Worm (Caenorhabditis elegans) whole organism, early embryonic: ENCODE results near the gene lin-33.

Experiments used
- B0310.2 ChIP-seq: sonication (generic microtip); optimal IDR thresholded peaks from 2 replicates; lab custom pipeline; 2016; ENCODE audit warnings: mild to moderate bottlenecking, missing genetic modification characterization, missing compliant biosample characterization
- F13C5.2 ChIP-seq: sonication (generic microtip); optimal IDR thresholded peaks from 2 replicates; lab custom pipeline; 2017; ENCODE audit warnings: mild to moderate bottlenecking, missing genetic modification characterization, inconsistent platforms, missing compliant biosample characterization
- aly-1 ChIP-seq: sonication (generic microtip); optimal IDR thresholded peaks from 2 replicates; lab custom pipeline; 2016; ENCODE audit warnings: missing genetic modification characterization, missing compliant biosample characterization
- ama-1 ChIP-seq: fragments of 150-350 bp; optimal IDR thresholded peaks from 2 replicates; lab custom pipeline; 2014
- ceh-13 ChIP-seq: fragments of 200-800 bp; sonication (Bioruptor generic); optimal IDR thresholded peaks from 2 replicates; lab custom pipeline; 2018; ENCODE audit warnings: mild to moderate bottlenecking, missing genetic modification characterization, missing compliant biosample characterization
- ceh-36 ChIP-seq: sonication (generic microtip); optimal IDR thresholded peaks from 2 replicates; lab custom pipeline; 2016; ENCODE audit warnings: missing genetic modification characterization, inconsistent platforms, missing compliant biosample characterization
- ets-7 ChIP-seq: sonication (generic microtip); optimal IDR thresholded peaks from 2 replicates; lab custom pipeline; 2016; ENCODE audit warnings: missing genotype, missing genetic modification characterization, missing compliant biosample characterization
- flt-1 ChIP-seq: fragments of 200-800 bp; sonication (Bioruptor generic); IDR thresholded peaks from 2 replicates; pipeline ENCODE4 v1.3.6; 2022; ENCODE audit warnings: missing genetic modification characterization, missing compliant biosample characterization
- hmbx-1 ChIP-seq: sonication (generic microtip); optimal IDR thresholded peaks from 2 replicates; lab custom pipeline; 2016; ENCODE audit warnings: mild to moderate bottlenecking, missing genetic modification characterization, missing compliant biosample characterization
- hmg-4 ChIP-seq: fragments of 200-800 bp; sonication (Bioruptor generic); optimal IDR thresholded peaks from 2 replicates; lab custom pipeline; 2018; ENCODE audit warnings: mild to moderate bottlenecking, missing genetic modification characterization, missing compliant biosample characterization
- hnd-1 ChIP-seq: sonication (generic microtip); optimal IDR thresholded peaks from 2 replicates; lab custom pipeline; 2016; ENCODE audit warnings: missing genetic modification characterization, missing compliant biosample characterization
- pes-1 ChIP-seq: fragments of 200-800 bp; sonication (Bioruptor generic); IDR thresholded peaks from 2 replicates; pipeline ENCODE4 v1.3.6; 2022; ENCODE audit warnings: missing genetic modification reagents, missing genetic modification characterization, missing compliant biosample characterization
- scrt-1 ChIP-seq: fragments of 200-800 bp; sonication (Bioruptor generic); IDR thresholded peaks from 2 replicates; pipeline ENCODE4 v1.3.6; 2022; ENCODE audit warnings: missing genetic modification characterization, missing compliant biosample characterization
- sea-1 ChIP-seq: fragments of 200-800 bp; sonication (Bioruptor generic); conservative IDR thresholded peaks from 2 replicates; pipeline ENCODE4 v1.3.6; 2022; ENCODE audit warnings: missing genetic modification characterization, missing compliant biosample characterization
- tbx-11 ChIP-seq: fragments of 200-800 bp; sonication (Bioruptor generic); IDR thresholded peaks from 2 replicates; pipeline ENCODE4 v1.3.6; 2022; ENCODE audit warnings: missing genetic modification characterization, missing compliant biosample characterization
- tbx-37 ChIP-seq: fragments of 200-800 bp; sonication (Bioruptor generic); conservative IDR thresholded peaks from 2 replicates; pipeline ENCODE4 v1.3.6; 2022; ENCODE audit warnings: missing genetic modification reagents, missing genetic modification characterization, missing compliant biosample characterization
- tra-4 ChIP-seq: sonication (generic microtip); optimal IDR thresholded peaks from 2 replicates; lab custom pipeline; 2017; ENCODE audit warnings: missing genetic modification characterization, missing compliant biosample characterization

Gene lin-33

DNA sequence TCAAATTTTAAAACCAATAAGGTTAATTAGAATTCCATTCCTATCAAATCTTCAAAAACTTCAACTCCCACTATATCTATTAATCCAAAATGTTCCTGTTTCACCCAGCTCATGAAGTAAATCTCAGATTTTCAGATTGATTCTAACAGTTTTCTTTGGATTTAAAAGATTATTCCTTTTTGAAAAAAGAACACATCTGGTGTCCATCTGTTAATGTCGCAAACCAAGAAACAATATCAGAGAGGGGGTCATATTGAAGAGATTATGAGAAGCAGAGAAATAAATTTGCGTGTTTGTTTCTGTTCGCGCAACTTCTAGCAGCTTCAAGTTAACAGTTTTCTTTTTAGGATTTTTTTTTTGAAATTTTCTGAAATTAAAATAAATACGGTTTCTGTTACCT is 1.5 kb upstream of the lin-33 start:
- TF ChIP-seq hmg-4 (GFP tag; lab: Kevin White, UChicago) (no peak), ama-1 (lab: Kevin White, UChicago) (no peak), hmbx-1 (no peak), tbx-11 (GFP tag; lab: Robert Waterston, UW) (no peak), hnd-1 (tag; lab: Kevin White, UChicago) (no peak), F13C5.2 (no peak), sea-1 (GFP tag; lab: Robert Waterston, UW) (no peak), ceh-36 (no peak), tra-4 (tag; lab: Kevin White, UChicago) (no peak), B0310.2 (tag; lab: Kevin White, UChicago) (no peak), scrt-1 (GFP tag; lab: Robert Waterston, UW) (no peak), pes-1 (no peak), ceh-13 (GFP tag; lab: Kevin White, UChicago) (no peak), aly-1 (tag; lab: Kevin White, UChicago) (no peak), ets-7 (tag; lab: Kevin White, UChicago) (no peak), flt-1 (GFP tag; lab: Robert Waterston, UW) (no peak), tbx-37 (GFP tag; lab: Robert Waterston, UW) (no peak)

ce11 chrIV:5934046-5934445 is 3.6 kb downstream of the lin-33 start, which contains the start of gene H32C10.1:
H32C10.1 (plus strand) TSS chrIV:5934346.
- TF ChIP-seq ama-1 (lab: Kevin White, UChicago) (no peak), ets-7 (tag; lab: Kevin White, UChicago) (no peak), pes-1 (no peak), flt-1 (GFP tag; lab: Robert Waterston, UW) (no peak), B0310.2 (tag; lab: Kevin White, UChicago) (no peak), sea-1 (GFP tag; lab: Robert Waterston, UW) (no peak), tbx-11 (GFP tag; lab: Robert Waterston, UW) (no peak), tra-4 (tag; lab: Kevin White, UChicago) (no peak), scrt-1 (GFP tag; lab: Robert Waterston, UW) (no peak), hmg-4 (GFP tag; lab: Kevin White, UChicago) (no peak), aly-1 (tag; lab: Kevin White, UChicago) (no peak), hmbx-1 (no peak), hnd-1 (tag; lab: Kevin White, UChicago) (no peak), ceh-13 (GFP tag; lab: Kevin White, UChicago) (no peak), ceh-36 (no peak), F13C5.2 (no peak), tbx-37 (GFP tag; lab: Robert Waterston, UW) (no peak)

ce11 chrIV:5937106-5937505 is 6.7 kb downstream of the lin-33 start:
- TF ChIP-seq aly-1 (tag; lab: Kevin White, UChicago) (no peak), sea-1 (GFP tag; lab: Robert Waterston, UW) (no peak), ceh-36 (no peak), pes-1 (no peak), tbx-37 (GFP tag; lab: Robert Waterston, UW) (no peak), ceh-13 (GFP tag; lab: Kevin White, UChicago) (no peak), flt-1 (GFP tag; lab: Robert Waterston, UW) (no peak), scrt-1 (GFP tag; lab: Robert Waterston, UW) (no peak), F13C5.2 (no peak), B0310.2 (tag; lab: Kevin White, UChicago) (no peak), ets-7 (tag; lab: Kevin White, UChicago) (no peak), hnd-1 (tag; lab: Kevin White, UChicago) (no peak)

- TF ChIP-seq hmg-4 (GFP tag; lab: Kevin White, UChicago), result no peak
- TF ChIP-seq ceh-36, result no peak
- no peak for TF ChIP-seq aly-1 (tag; lab: Kevin White, UChicago)
- TF ChIP-seq ceh-13 (GFP tag; lab: Kevin White, UChicago), result no peak
- TF ChIP-seq ama-1 (lab: Kevin White, UChicago), result no peak
- TF ChIP-seq scrt-1 (GFP tag; lab: Robert Waterston, UW), result no peak
- TF ChIP-seq F13C5.2, result no peak
- TF ChIP-seq ets-7 (tag; lab: Kevin White, UChicago), result no peak
- TF ChIP-seq pes-1, result no peak
- no peak for TF ChIP-seq tra-4 (tag; lab: Kevin White, UChicago)
- no peak for TF ChIP-seq tbx-11 (GFP tag; lab: Robert Waterston, UW)
- TF ChIP-seq tbx-37 (GFP tag; lab: Robert Waterston, UW), result no peak
- no peak for TF ChIP-seq sea-1 (GFP tag; lab: Robert Waterston, UW)
- TF ChIP-seq hmbx-1, result no peak
- TF ChIP-seq flt-1 (GFP tag; lab: Robert Waterston, UW), result no peak
- no peak for TF ChIP-seq hnd-1 (tag; lab: Kevin White, UChicago)
These were observed 8.7 kb downstream of the lin-33 start, which contains the start of gene mcu-1 for ce11 chrIV:5939122-5939521. mcu-1 (minus strand) TSS chrIV:5939230.

- TF ChIP-seq ama-1 (lab: Kevin White, UChicago) (no peak), sea-1 (GFP tag; lab: Robert Waterston, UW) (no peak), F13C5.2 (no peak), B0310.2 (tag; lab: Kevin White, UChicago) (no peak), pes-1 (no peak), tbx-11 (GFP tag; lab: Robert Waterston, UW) (no peak), tra-4 (tag; lab: Kevin White, UChicago) (no peak), tbx-37 (GFP tag; lab: Robert Waterston, UW) (no peak), aly-1 (tag; lab: Kevin White, UChicago) (no peak), hnd-1 (tag; lab: Kevin White, UChicago) (no peak), ceh-13 (GFP tag; lab: Kevin White, UChicago) (no peak), ets-7 (tag; lab: Kevin White, UChicago) (no peak), flt-1 (GFP tag; lab: Robert Waterston, UW) (no peak)
These were observed 9.5 kb downstream of the lin-33 start for ce11 chrIV:5939908-5940307.

ce11 chrIV:5940608-5941007 is 10.2 kb downstream of the lin-33 start:
- TF ChIP-seq tbx-37 (GFP tag; lab: Robert Waterston, UW) (no peak), hmg-4 (GFP tag; lab: Kevin White, UChicago) (no peak), aly-1 (tag; lab: Kevin White, UChicago) (no peak), F13C5.2 (no peak), ama-1 (lab: Kevin White, UChicago) (no peak), tbx-11 (GFP tag; lab: Robert Waterston, UW) (no peak), hmbx-1 (no peak), B0310.2 (tag; lab: Kevin White, UChicago) (no peak), sea-1 (GFP tag; lab: Robert Waterston, UW) (no peak), scrt-1 (GFP tag; lab: Robert Waterston, UW) (no peak), ets-7 (tag; lab: Kevin White, UChicago) (no peak), tra-4 (tag; lab: Kevin White, UChicago) (no peak), pes-1 (no peak), ceh-36 (no peak), ceh-13 (GFP tag; lab: Kevin White, UChicago) (no peak), flt-1 (GFP tag; lab: Robert Waterston, UW) (no peak), hnd-1 (tag; lab: Kevin White, UChicago) (no peak)
